Worm (Caenorhabditis elegans): ENCODE measurements around the gene ddl-3.

The ddl-3 gene

ce11 chrII:14374594-14374993, 30.3 kb upstream of the ddl-3 start:
- TF ChIP-seq ZK546.5 (tag; optimal IDR thresholded peaks at IDR 0.05), result no peak
- TF ChIP-seq nhr-10 (tag; optimal IDR thresholded peaks at IDR 0.05), result no peak
- TF ChIP-seq aly-2 (tag; optimal IDR thresholded peaks at IDR 0.05), result no peak
- TF ChIP-seq mab-5 (tag; optimal IDR thresholded peaks at IDR 0.05), result no peak
- TF ChIP-seq skn-1 (tag; optimal IDR thresholded peaks at IDR 0.05), result no peak
- no peak for TF ChIP-seq nhr-129 (tag; optimal IDR thresholded peaks at IDR 0.05)
- no peak for TF ChIP-seq lsy-2 (tag; optimal IDR thresholded peaks at IDR 0.05)
- no peak for TF ChIP-seq lin-11 (tag; optimal IDR thresholded peaks at IDR 0.05)
- no peak for TF ChIP-seq C34F6.9 (tag; optimal IDR thresholded peaks at IDR 0.05)
- no peak for TF ChIP-seq unc-39 (tag; optimal IDR thresholded peaks at IDR 0.05)
- TF ChIP-seq alr-1 (tag; optimal IDR thresholded peaks at IDR 0.05), result no peak
- TF ChIP-seq nhr-25 (tag; optimal IDR thresholded peaks at IDR 0.05), result no peak
- no peak for TF ChIP-seq nhr-77 (tag; optimal IDR thresholded peaks at IDR 0.05)
- no peak for TF ChIP-seq nhr-21 (tag; optimal IDR thresholded peaks at IDR 0.05)
- TF ChIP-seq ztf-11 (tag; optimal IDR thresholded peaks at IDR 0.05), result no peak

ce11 chrII:14365182-14365751, 21.0 kb upstream of the ddl-3 start, which contains the start of gene imb-2:
Gene imb-2 (plus strand): TSS chrII:14365701.
- TF ChIP-seq mbf-1 (tag; optimal IDR thresholded peaks at IDR 0.05) (no peak), ZK546.5 (tag; optimal IDR thresholded peaks at IDR 0.05) (no peak), nhr-10 (tag; optimal IDR thresholded peaks at IDR 0.05) (no peak), alr-1 (tag; optimal IDR thresholded peaks at IDR 0.05) (no peak), ama-1 (optimal IDR thresholded peaks at IDR 0.05) (no peak), ztf-11 (tag; optimal IDR thresholded peaks at IDR 0.05) (no peak), egl-27 (tag; optimal IDR thresholded peaks at IDR 0.05) (no peak), unc-55 (GFP tag; optimal IDR thresholded peaks at IDR 0.05) (peak; percentile 80), crh-2 (tag; optimal IDR thresholded peaks at IDR 0.05) (peak; percentile 60), nhr-23 (tag; optimal IDR thresholded peaks at IDR 0.05) (no peak), mab-5 (tag; optimal IDR thresholded peaks at IDR 0.05) (peak; percentile 43), skn-1 (tag; optimal IDR thresholded peaks at IDR 0.05) (no peak), blmp-1 (tag; optimal IDR thresholded peaks at IDR 0.05; ENCODE audit: insufficient read depth) (no peak), ztf-4 (tag; optimal IDR thresholded peaks at IDR 0.05) (no peak), zag-1 (tag; optimal IDR thresholded peaks at IDR 0.05) (peak; percentile 45), R02D3.7 (tag; optimal IDR thresholded peaks at IDR 0.05) (no peak), nhr-12 (tag; optimal IDR thresholded peaks at IDR 0.05) (no peak), ztf-1 (GFP tag; conservative IDR thresholded peaks at IDR 0.05) (no peak), elt-3 (tag; optimal IDR thresholded peaks at IDR 0.05) (no peak), elt-1 (tag; optimal IDR thresholded peaks at IDR 0.05) (no peak), nhr-11 (tag; optimal IDR thresholded peaks at IDR 0.05) (no peak), lin-11 (tag; optimal IDR thresholded peaks at IDR 0.05) (peak; percentile 66), unc-62 (GFP tag; optimal IDR thresholded peaks at IDR 0.05) (no peak), nhr-237 (tag; optimal IDR thresholded peaks at IDR 0.05) (no peak), lin-13 (GFP tag; optimal IDR thresholded peaks at IDR 0.05) (no peak), aly-2 (tag; optimal IDR thresholded peaks at IDR 0.05) (no peak), lsy-2 (tag; optimal IDR thresholded peaks at IDR 0.05) (peak; percentile 23 to 88), mdl-1 (tag; optimal IDR thresholded peaks at IDR 0.05) (no peak), nhr-129 (tag; optimal IDR thresholded peaks at IDR 0.05) (peak; percentile 44), lin-39 (tag; optimal IDR thresholded peaks at IDR 0.05) (no peak), sma-3 (GFP tag; optimal IDR thresholded peaks at IDR 0.05) (no peak), ceh-16 (tag; optimal IDR thresholded peaks at IDR 0.05) (no peak), peb-1 (tag; optimal IDR thresholded peaks at IDR 0.05) (no peak), ceh-82 (tag; optimal IDR thresholded peaks at IDR 0.05) (no peak), nhr-21 (tag; optimal IDR thresholded peaks at IDR 0.05) (no peak), nhr-25 (tag; optimal IDR thresholded peaks at IDR 0.05) (no peak), unc-39 (tag; optimal IDR thresholded peaks at IDR 0.05) (no peak), snpc-4 (tag; optimal IDR thresholded peaks at IDR 0.05) (peak; percentile 6), nhr-77 (tag; optimal IDR thresholded peaks at IDR 0.05) (no peak), F13H6.1 (tag; optimal IDR thresholded peaks at IDR 0.05) (no peak), fos-1 (tag; optimal IDR thresholded peaks at IDR 0.05) (peak; percentile 18), Y55F3AM.14 (GFP tag; optimal IDR thresholded peaks at IDR 0.05) (no peak), sma-9 (GFP tag; optimal IDR thresholded peaks at IDR 0.05) (no peak), sma-9 (tag; optimal IDR thresholded peaks at IDR 0.05) (no peak), dmd-4 (tag; optimal IDR thresholded peaks at IDR 0.05) (no peak), C34F6.9 (tag; optimal IDR thresholded peaks at IDR 0.05) (peak; percentile 68), sem-4 (tag; optimal IDR thresholded peaks at IDR 0.05) (no peak), gmeb-1 (tag; optimal IDR thresholded peaks at IDR 0.05) (no peak), nhr-6 (tag; optimal IDR thresholded peaks at IDR 0.05) (no peak)
